Fruit fly (Drosophila melanogaster): Measurements from ENCODE around the gene Ugt36E1.

The Ugt36E1 gene

DNA sequence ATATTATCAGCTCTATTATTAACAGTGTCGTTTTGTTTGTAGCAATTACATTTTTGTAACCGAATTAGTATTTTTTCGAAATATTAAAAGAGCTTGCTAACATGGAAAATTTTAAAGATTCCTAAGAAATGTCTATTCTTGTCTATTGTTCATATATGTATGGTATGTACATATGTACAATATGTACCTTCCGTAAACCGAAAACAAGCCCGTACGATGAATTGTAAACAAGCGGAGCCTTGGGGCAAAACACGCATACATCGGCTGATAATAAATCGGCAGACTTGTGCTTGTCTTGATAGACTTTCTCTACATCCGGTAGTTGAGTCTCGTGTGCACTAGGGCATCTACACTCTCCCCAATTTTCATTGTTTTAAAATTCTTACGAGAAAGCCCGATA, 3.8 kb upstream of the Ugt36E1 start (continued):
- TF ChIP-seq CG32772 (GFP tag; IDR thresholded peaks at IDR 0.05), result no peak
- no peak for TF ChIP-seq nmo (GFP tag; optimal IDR thresholded peaks at IDR 0.05)
- TF ChIP-seq CG3163 (GFP tag; optimal IDR thresholded peaks at IDR 0.05), result no peak
- no peak for TF ChIP-seq CG32767 (GFP tag; IDR thresholded peaks at IDR 0.05)
- peak; percentile 71 for TF ChIP-seq HHEX (GFP tag; optimal IDR thresholded peaks at IDR 0.05)
- TF ChIP-seq CG9609 (GFP tag; optimal IDR thresholded peaks at IDR 0.05), result no peak
- TF ChIP-seq NFAT (GFP tag; IDR thresholded peaks at IDR 0.05), result no peak
- TF ChIP-seq zfh2 (GFP tag; optimal IDR thresholded peaks at IDR 0.05), result no peak
- no peak for TF ChIP-seq jigr1 (GFP tag; IDR thresholded peaks at IDR 0.05)
- peak; percentile 86 for TF ChIP-seq MTF-1 (GFP tag; optimal IDR thresholded peaks at IDR 0.05; ENCODE audit: borderline replicate concordance)
- TF ChIP-seq CG17186 (GFP tag; optimal IDR thresholded peaks at IDR 0.05), result no peak
- TF ChIP-seq Gug (GFP tag; IDR thresholded peaks at IDR 0.05), result no peak
- peak; percentile 36 for TF ChIP-seq CG11504 (tag; optimal IDR thresholded peaks at IDR 0.05)
- no peak for TF ChIP-seq CG30020 (tag; optimal IDR thresholded peaks at IDR 0.05)
- no peak for TF ChIP-seq abd-A (tag; optimal IDR thresholded peaks at IDR 0.05)
- peak; percentile 21; the same call in 1 of the 2 replicates for TF ChIP-seq HLH3B (GFP tag; IDR thresholded peaks at IDR 0.05)
- peak; percentile 17 for TF ChIP-seq Sox102F (GFP tag; optimal IDR thresholded peaks at IDR 0.05)
- peak; percentile 47 for TF ChIP-seq NC2α (GFP tag; optimal IDR thresholded peaks at IDR 0.05)
- TF ChIP-seq ci (GFP tag; IDR thresholded peaks at IDR 0.05), result peak; percentile 67; the same call in 1 of the 3 replicates
- no peak for TF ChIP-seq nerfin-2 (GFP tag; IDR thresholded peaks at IDR 0.05; ENCODE audit: partially characterized antibody)
- TF ChIP-seq CG8359 (GFP tag; optimal IDR thresholded peaks at IDR 0.05; ENCODE audit: borderline replicate concordance), result peak; percentile 28
- no peak for TF ChIP-seq phol (tag; optimal IDR thresholded peaks at IDR 0.05)
- peak; percentile 80 for TF ChIP-seq ATbp (GFP tag; optimal IDR thresholded peaks at IDR 0.05)
- TF ChIP-seq bcd (GFP tag; optimal IDR thresholded peaks at IDR 0.05), result no peak
- no peak for TF ChIP-seq CG12104 (GFP tag; optimal IDR thresholded peaks at IDR 0.05)
- TF ChIP-seq HmgZ (tag; optimal IDR thresholded peaks at IDR 0.05), result no peak
- no peak for TF ChIP-seq Atf3 (GFP tag; optimal IDR thresholded peaks at IDR 0.05)
- TF ChIP-seq vnd (GFP tag; IDR thresholded peaks at IDR 0.05; ENCODE audit: partially characterized antibody), result no peak
- TF ChIP-seq Hr3 (GFP tag; optimal IDR thresholded peaks at IDR 0.05), result no peak
- no peak for TF ChIP-seq CG17829 (tag; optimal IDR thresholded peaks at IDR 0.05)
- peak; percentile 76 for TF ChIP-seq CG3407 (GFP tag; optimal IDR thresholded peaks at IDR 0.05)
- TF ChIP-seq CG13287 (GFP tag; IDR thresholded peaks at IDR 0.05; ENCODE audit: partially characterized antibody), result no peak
- no peak for TF ChIP-seq lilli (GFP tag; optimal IDR thresholded peaks at IDR 0.05)
- TF ChIP-seq dati (GFP tag; IDR thresholded peaks at IDR 0.05), result no peak
- TF ChIP-seq CG11695 (GFP tag; IDR thresholded peaks at IDR 0.05), result peak; percentile 48; the same call in 1 of the 3 replicates
- no peak for TF ChIP-seq Stat92E (GFP tag; optimal IDR thresholded peaks at IDR 0.05)
- peak; percentile 48 for TF ChIP-seq gsb-n (tag; optimal IDR thresholded peaks at IDR 0.05)
- TF ChIP-seq CG6765 (GFP tag; optimal IDR thresholded peaks at IDR 0.05), result no peak
- peak; percentile 3 for TF ChIP-seq Spps (tag; optimal IDR thresholded peaks at IDR 0.05)
- no peak for TF ChIP-seq CG14965 (GFP tag; optimal IDR thresholded peaks at IDR 0.05; ENCODE audit: borderline replicate concordance)
- no peak for TF ChIP-seq vvl (GFP tag; IDR thresholded peaks at IDR 0.05)
- no peak for TF ChIP-seq btn (GFP tag; optimal IDR thresholded peaks at IDR 0.05)
- peak; percentile 72; the same call in 2 of the 3 replicates for TF ChIP-seq zfh1 (GFP tag; IDR thresholded peaks at IDR 0.05)
- no peak for TF ChIP-seq CG4282 (GFP tag; optimal IDR thresholded peaks at IDR 0.05)
- no peak for TF ChIP-seq psq (GFP tag; optimal IDR thresholded peaks at IDR 0.05)
- TF ChIP-seq CG10654 (GFP tag; optimal IDR thresholded peaks at IDR 0.05), result peak; percentile 44
- TF ChIP-seq CG34224 (GFP tag; IDR thresholded peaks at IDR 0.05; ENCODE audit: partially characterized antibody), result no peak
- TF ChIP-seq CG14710 (tag; optimal IDR thresholded peaks at IDR 0.05), result peak; percentile 36
- TF ChIP-seq tll (GFP tag; optimal IDR thresholded peaks at IDR 0.05), result no peak
- TF ChIP-seq CG11696 (GFP tag; IDR thresholded peaks at IDR 0.05), result no peak
